Worm (Caenorhabditis elegans) whole organism, L2 larva: Measurements from ENCODE around the gene ergi-3.

Experiments used
- C34F6.9 ChIP-seq: fragments of 150-350 bp; optimal IDR thresholded peaks from 2 replicates; lab custom pipeline; 2014; ENCODE audit warnings: missing biosample characterization, missing genetic modification characterization
- F13H6.1 ChIP-seq: sonication (generic microtip); optimal IDR thresholded peaks from 2 replicates; lab custom pipeline; 2016; ENCODE audit warnings: missing genetic modification characterization, missing compliant biosample characterization
- R02D3.7 ChIP-seq: fragments of 150-350 bp; optimal IDR thresholded peaks from 2 replicates; lab custom pipeline; 2014; ENCODE audit warnings: missing biosample characterization, missing genetic modification characterization
- ZK546.5 ChIP-seq: sonication (generic microtip); optimal IDR thresholded peaks from 2 replicates; lab custom pipeline; 2017; ENCODE audit warnings: missing biosample characterization, missing genetic modification characterization
- aly-2 ChIP-seq: fragments of 150-350 bp; optimal IDR thresholded peaks from 2 replicates; lab custom pipeline; 2014; ENCODE audit warnings: missing biosample characterization, missing genetic modification characterization
- ama-1 ChIP-seq: fragments of 150-350 bp; optimal IDR thresholded peaks from 2 replicates; lab custom pipeline; 2018; ENCODE audit warnings: inconsistent platforms
- blmp-1 ChIP-seq: sonication (generic microtip); optimal IDR thresholded peaks from 2 replicates; lab custom pipeline; 2017; ENCODE audit warnings: missing genetic modification characterization, mild to moderate bottlenecking, missing compliant biosample characterization, antibody characterized with exemption, moderate library complexity; ENCODE audit not compliant: insufficient read depth
- ceh-16 ChIP-seq: fragments of 150-350 bp; optimal IDR thresholded peaks from 2 replicates; lab custom pipeline; 2014; ENCODE audit warnings: missing biosample characterization, missing genetic modification characterization
- ceh-82 ChIP-seq: fragments of 150-350 bp; optimal IDR thresholded peaks from 2 replicates; lab custom pipeline; 2014; ENCODE audit warnings: missing biosample characterization, missing genetic modification characterization
- crh-2 ChIP-seq: sonication (generic microtip); optimal IDR thresholded peaks from 2 replicates; lab custom pipeline; 2017; ENCODE audit warnings: missing biosample characterization, missing genetic modification characterization
- dmd-4 ChIP-seq: sonication (generic microtip); optimal IDR thresholded peaks from 2 replicates; lab custom pipeline; 2017; ENCODE audit warnings: missing biosample characterization, missing genetic modification characterization
- egl-27 ChIP-seq: sonication (generic microtip); optimal IDR thresholded peaks from 3 replicates; lab custom pipeline; 2017; ENCODE audit warnings: missing biosample characterization, missing genetic modification reagents, missing genetic modification characterization
- fos-1 ChIP-seq: fragments of 150-350 bp; optimal IDR thresholded peaks from 2 replicates; lab custom pipeline; 2014; ENCODE audit warnings: missing biosample characterization, missing genetic modification characterization
- gmeb-1 ChIP-seq: fragments of 150-350 bp; optimal IDR thresholded peaks from 2 replicates; lab custom pipeline; 2014; ENCODE audit warnings: missing biosample characterization, missing genetic modification characterization
- lin-11 ChIP-seq: fragments of 150-350 bp; sonication (generic microtip); optimal IDR thresholded peaks from 2 replicates; lab custom pipeline; 2014; ENCODE audit warnings: missing biosample characterization, missing genetic modification characterization, inconsistent platforms, mixed read lengths
- lin-13 ChIP-seq: fragments of 150-350 bp; optimal IDR thresholded peaks from 2 replicates; lab custom pipeline; 2014; ENCODE audit warnings: missing biosample characterization, missing genetic modification reagents, missing genetic modification characterization
- lin-39 ChIP-seq: fragments of 150-350 bp; optimal IDR thresholded peaks from 2 replicates; lab custom pipeline; 2014; ENCODE audit warnings: missing biosample characterization, missing genetic modification reagents, missing genetic modification characterization
- lsy-2 ChIP-seq, 2 experiments: fragments of 150-350 bp in 1 of 2; sonication (generic microtip) in 1 of 2; optimal IDR thresholded peaks; 2 replicates each; lab custom pipeline; 2014 to 2017; ENCODE audit warnings: missing biosample characterization in 2 of 2, missing genetic modification characterization in 2 of 2
- mab-5 ChIP-seq: fragments of 150-350 bp; optimal IDR thresholded peaks from 2 replicates; lab custom pipeline; 2014; ENCODE audit warnings: missing biosample characterization, missing genetic modification characterization
- mbf-1 ChIP-seq: sonication (generic microtip); optimal IDR thresholded peaks from 2 replicates; lab custom pipeline; 2017; ENCODE audit warnings: missing biosample characterization, missing genetic modification characterization
- mdl-1 ChIP-seq, 2 experiments: fragments of 150-350 bp in 1 of 2; sonication (generic microtip) in 1 of 2; optimal IDR thresholded peaks; 2 replicates each; lab custom pipeline; 2017; ENCODE audit warnings: missing biosample characterization in 2 of 2, missing genetic modification characterization in 2 of 2
- nhr-11 ChIP-seq: fragments of 150-350 bp; optimal IDR thresholded peaks from 2 replicates; lab custom pipeline; 2014; ENCODE audit warnings: missing biosample characterization, missing genetic modification characterization
- nhr-12 ChIP-seq: fragments of 150-350 bp; optimal IDR thresholded peaks from 2 replicates; lab custom pipeline; 2014; ENCODE audit warnings: missing biosample characterization, missing genetic modification characterization
- nhr-129 ChIP-seq: fragments of 150-350 bp; optimal IDR thresholded peaks from 2 replicates; lab custom pipeline; 2014; ENCODE audit warnings: missing biosample characterization, missing genetic modification characterization
- nhr-21 ChIP-seq: fragments of 150-350 bp; optimal IDR thresholded peaks from 2 replicates; lab custom pipeline; 2014; ENCODE audit warnings: missing biosample characterization, missing genetic modification characterization
- nhr-237 ChIP-seq: fragments of 150-350 bp; optimal IDR thresholded peaks from 2 replicates; lab custom pipeline; 2014; ENCODE audit warnings: missing biosample characterization, missing genetic modification characterization
- nhr-25 ChIP-seq: fragments of 150-350 bp; sonication (generic microtip); optimal IDR thresholded peaks from 3 replicates; lab custom pipeline; 2014; ENCODE audit warnings: missing biosample characterization, missing genetic modification characterization
- nhr-6 ChIP-seq: fragments of 150-350 bp; optimal IDR thresholded peaks from 2 replicates; lab custom pipeline; 2014; ENCODE audit warnings: missing biosample characterization, missing genetic modification characterization
- nhr-77 ChIP-seq: fragments of 150-350 bp; optimal IDR thresholded peaks from 2 replicates; lab custom pipeline; 2014; ENCODE audit warnings: missing biosample characterization, missing genetic modification characterization
- peb-1 ChIP-seq: fragments of 150-350 bp; optimal IDR thresholded peaks from 2 replicates; lab custom pipeline; 2014; ENCODE audit warnings: missing biosample characterization, missing genetic modification characterization
- sem-4 ChIP-seq: fragments of 150-350 bp; optimal IDR thresholded peaks from 2 replicates; lab custom pipeline; 2014; ENCODE audit warnings: missing biosample characterization, missing genetic modification reagents, missing genetic modification characterization
- skn-1 ChIP-seq: sonication (generic microtip); optimal IDR thresholded peaks from 2 replicates; lab custom pipeline; 2017; ENCODE audit warnings: missing biosample characterization, missing genetic modification characterization
- sma-3 ChIP-seq: sonication (generic microtip); optimal IDR thresholded peaks from 2 replicates; lab custom pipeline; 2016; ENCODE audit warnings: missing genetic modification reagents, missing genetic modification characterization, missing compliant biosample characterization
- sma-9 ChIP-seq, 2 experiments: fragments of 150-350 bp in 1 of 2; sonication (generic microtip) in 1 of 2; optimal IDR thresholded peaks; 2 replicates each; lab custom pipeline; 2014 to 2016; ENCODE audit warnings: missing genetic modification characterization in 2 of 2, mild to moderate bottlenecking in 1 of 2, missing biosample characterization in 1 of 2, missing compliant biosample characterization in 1 of 2, missing genetic modification reagents in 1 of 2, moderate library complexity in 1 of 2
- snpc-4 ChIP-seq: fragments of 150-350 bp; optimal IDR thresholded peaks from 2 replicates; lab custom pipeline; 2014; ENCODE audit warnings: missing biosample characterization, missing genetic modification characterization
- unc-39 ChIP-seq: fragments of 150-350 bp; optimal IDR thresholded peaks from 2 replicates; lab custom pipeline; 2014; ENCODE audit warnings: missing biosample characterization, missing genetic modification characterization
- unc-55 ChIP-seq: fragments of 150-350 bp; sonication (generic microtip); optimal IDR thresholded peaks from 3 replicates; lab custom pipeline; 2014; ENCODE audit warnings: missing biosample characterization, missing genetic modification reagents, missing genetic modification characterization
- unc-62 ChIP-seq: fragments of 150-350 bp; optimal IDR thresholded peaks from 2 replicates; lab custom pipeline; 2014; ENCODE audit warnings: missing biosample characterization, missing genetic modification reagents, missing genetic modification characterization
- zag-1 ChIP-seq: fragments of 150-350 bp; optimal IDR thresholded peaks from 2 replicates; lab custom pipeline; 2014; ENCODE audit warnings: missing biosample characterization, missing genetic modification characterization
- ztf-1 ChIP-seq: fragments of 200-800 bp; sonication (Bioruptor generic); conservative IDR thresholded peaks from 2 replicates; pipeline ENCODE4 v1.3.6; 2022; ENCODE audit warnings: missing genetic modification characterization, missing compliant biosample characterization
- ztf-11 ChIP-seq: sonication (generic microtip); optimal IDR thresholded peaks from 2 replicates; lab custom pipeline; 2017; ENCODE audit warnings: missing biosample characterization, missing genetic modification characterization
- ztf-4 ChIP-seq: fragments of 150-350 bp; optimal IDR thresholded peaks from 2 replicates; lab custom pipeline; 2014; ENCODE audit warnings: missing biosample characterization, missing genetic modification characterization

Gene ergi-3

ce11 chrX:15616443-15616842 is at the start of gene ergi-3:
ergi-3 (minus strand) TSS chrX:15616753.
- peak; percentile 86 for TF ChIP-seq C34F6.9 (tag; lab: Kevin White, UChicago)
- peak; percentile 36 for TF ChIP-seq zag-1
- TF ChIP-seq lin-11 = no peak
- peak in 1 of 2 experiments; percentile 78 for TF ChIP-seq lsy-2 (tag; optimal IDR thresholded peaks at IDR 0.05; lab: Kevin White, UChicago)
- TF ChIP-seq nhr-77 (tag; lab: Kevin White, UChicago) = no peak
- TF ChIP-seq ceh-16 = no peak
- TF ChIP-seq ama-1 (lab: Kevin White, UChicago) = peak; percentile 17
- TF ChIP-seq nhr-129 = peak; percentile 86
- peak in 1 of 2 experiments; percentile 5 for TF ChIP-seq mdl-1 (tag; optimal IDR thresholded peaks at IDR 0.05; lab: Kevin White, UChicago)
- peak; percentile 66 for TF ChIP-seq nhr-25 (tag; lab: Kevin White, UChicago)
- peak; percentile 52 for TF ChIP-seq nhr-6 (tag; lab: Kevin White, UChicago)
- no peak for TF ChIP-seq skn-1 (tag; lab: Kevin White, UChicago)
- TF ChIP-seq crh-2 = peak; percentile 96
- no peak for TF ChIP-seq ztf-11
- TF ChIP-seq ZK546.5 (tag; lab: Kevin White, UChicago) = no peak
- TF ChIP-seq ztf-4 (tag; lab: Kevin White, UChicago) = peak; percentile 55
- TF ChIP-seq mbf-1 (tag; lab: Kevin White, UChicago) = no peak
- TF ChIP-seq mab-5 (tag; lab: Kevin White, UChicago) = peak; percentile 54
- peak; percentile 29 for TF ChIP-seq F13H6.1 (tag; lab: Kevin White, UChicago)
- TF ChIP-seq egl-27 (tag; lab: Kevin White, UChicago) = no peak
- no peak for TF ChIP-seq peb-1
- peak; percentile 76 for TF ChIP-seq fos-1 (tag; lab: Kevin White, UChicago)
- peak; percentile 33 for TF ChIP-seq sma-3 (GFP tag; lab: Kevin White, UChicago)
- peak; percentile 3 for TF ChIP-seq snpc-4 (tag; lab: Kevin White, UChicago)
- TF ChIP-seq sma-9 (GFP tag; optimal IDR thresholded peaks at IDR 0.05; lab: Kevin White, UChicago) = peak; percentile 69
- no peak for TF ChIP-seq sma-9 (tag; optimal IDR thresholded peaks at IDR 0.05; lab: Kevin White, UChicago)
- peak; percentile 36 for TF ChIP-seq gmeb-1 (tag; lab: Kevin White, UChicago)
- peak; percentile 89 for TF ChIP-seq unc-55 (GFP tag; lab: Kevin White, UChicago)
- peak; percentile 41 for TF ChIP-seq nhr-21 (tag; lab: Kevin White, UChicago)
- peak; percentile 82 for TF ChIP-seq sem-4 (tag; lab: Kevin White, UChicago)
- peak; percentile 73 for TF ChIP-seq lin-13 (GFP tag; lab: Kevin White, UChicago)
- no peak for TF ChIP-seq R02D3.7 (tag; lab: Kevin White, UChicago)

ce11 chrX:15663740-15664139 is 47.2 kb upstream of the ergi-3 start:
- TF ChIP-seq C34F6.9 (tag; lab: Kevin White, UChicago) (no peak), snpc-4 (tag; lab: Kevin White, UChicago) (peak; percentile 81)

ce11 chrX:15659561-15659960 is 43.0 kb upstream of the ergi-3 start:
- no peak for TF ChIP-seq ZK546.5 (tag; lab: Kevin White, UChicago)
- TF ChIP-seq R02D3.7 (tag; lab: Kevin White, UChicago) = no peak
- no peak for TF ChIP-seq fos-1 (tag; lab: Kevin White, UChicago)
- TF ChIP-seq crh-2 = peak; percentile 5
- peak in 1 of 2 experiments; percentile 25 for TF ChIP-seq lsy-2 (tag; optimal IDR thresholded peaks at IDR 0.05; lab: Kevin White, UChicago)
- peak; percentile 57 for TF ChIP-seq unc-55 (GFP tag; lab: Kevin White, UChicago)
- no peak for TF ChIP-seq unc-39 (tag; lab: Kevin White, UChicago)
- TF ChIP-seq nhr-129 = peak; percentile 23
- TF ChIP-seq nhr-21 (tag; lab: Kevin White, UChicago) = no peak
- TF ChIP-seq peb-1 = no peak
- no peak for TF ChIP-seq mab-5 (tag; lab: Kevin White, UChicago)
- TF ChIP-seq nhr-12 (tag; lab: Kevin White, UChicago) = no peak
- TF ChIP-seq ceh-82 (tag; lab: Kevin White, UChicago) = no peak
- TF ChIP-seq lin-13 (GFP tag; lab: Kevin White, UChicago) = peak; percentile 0
- no peak for TF ChIP-seq dmd-4 (tag; lab: Kevin White, UChicago)
- TF ChIP-seq nhr-237 = no peak
- TF ChIP-seq zag-1 = no peak
- no peak for TF ChIP-seq lin-11
- TF ChIP-seq blmp-1 (tag; lab: Kevin White, UChicago) = no peak
- no peak for TF ChIP-seq nhr-11 (tag; lab: Kevin White, UChicago)
- TF ChIP-seq nhr-77 (tag; lab: Kevin White, UChicago) = no peak
- peak; percentile 31 for TF ChIP-seq C34F6.9 (tag; lab: Kevin White, UChicago)
- TF ChIP-seq aly-2 (tag; lab: Kevin White, UChicago) = no peak
- no peak for TF ChIP-seq ztf-11
- no peak for TF ChIP-seq sma-9 (GFP tag; optimal IDR thresholded peaks at IDR 0.05; lab: Kevin White, UChicago)
- no peak for TF ChIP-seq sma-9 (tag; optimal IDR thresholded peaks at IDR 0.05; lab: Kevin White, UChicago)
- TF ChIP-seq mbf-1 (tag; lab: Kevin White, UChicago) = no peak
- no peak for TF ChIP-seq egl-27 (tag; lab: Kevin White, UChicago)
- no peak for TF ChIP-seq unc-62 (GFP tag; lab: Kevin White, UChicago)
- no peak for TF ChIP-seq ztf-1
- TF ChIP-seq nhr-6 (tag; lab: Kevin White, UChicago) = no peak
- no peak for TF ChIP-seq lin-39 (tag; lab: Kevin White, UChicago)
